Fruit fly (Drosophila melanogaster) whole organism, embryonic: ENCODE data around the gene Sptr.

Experiments used
- Abd-B ChIP-seq: fragments of 200-800 bp; sonication (Bioruptor generic); optimal IDR thresholded peaks from 2 replicates; lab custom pipeline; 2018; ENCODE audit warnings: missing biosample characterization, mild to moderate bottlenecking, missing genetic modification characterization, moderate library complexity
- Atf-2 ChIP-seq: fragments of 200-800 bp; sonication (Bioruptor generic); optimal IDR thresholded peaks from 2 replicates; lab custom pipeline; 2016; ENCODE audit warnings: missing biosample characterization, missing genetic modification characterization
- C15 ChIP-seq: fragments of 200-800 bp; sonication (Bioruptor generic); IDR thresholded peaks from 3 replicates; pipeline ENCODE4 v1.3.6; 2022; ENCODE audit warnings: missing biosample characterization, missing genetic modification characterization
- CG11085 ChIP-seq: fragments of 200-800 bp; sonication (Bioruptor generic); IDR thresholded peaks from 2 replicates; pipeline ENCODE4 v1.3.6; 2022; ENCODE audit warnings: missing biosample characterization, missing genetic modification characterization
- CG11247 ChIP-seq: fragments of 200-800 bp; sonication (Bioruptor generic); IDR thresholded peaks from 2 replicates; pipeline ENCODE4 v1.3.6; 2022; ENCODE audit warnings: missing biosample characterization, missing genetic modification characterization
- CG11695 ChIP-seq: fragments of 200-800 bp; sonication (Bioruptor generic); IDR thresholded peaks from 3 replicates; pipeline ENCODE4 v1.3.6; 2022; ENCODE audit warnings: missing biosample characterization, missing genetic modification characterization
- CG12236 ChIP-seq: fragments of 200-800 bp; sonication (Bioruptor generic); optimal IDR thresholded peaks from 2 replicates; lab custom pipeline; 2016; ENCODE audit warnings: missing biosample characterization, missing genetic modification characterization
- CG12744 ChIP-seq: fragments of 200-800 bp; sonication (Bioruptor generic); optimal IDR thresholded peaks from 2 replicates; lab custom pipeline; 2016; ENCODE audit warnings: missing biosample characterization, missing genetic modification characterization
- CG13123 ChIP-seq: fragments of 200-800 bp; sonication (Bioruptor generic); optimal IDR thresholded peaks from 2 replicates; lab custom pipeline; 2016; ENCODE audit warnings: missing biosample characterization, missing genetic modification characterization
- CG1832 ChIP-seq: fragments of 200-800 bp; sonication (Bioruptor generic); optimal IDR thresholded peaks from 2 replicates; lab custom pipeline; 2017; ENCODE audit warnings: missing biosample characterization, mild to moderate bottlenecking, missing genetic modification characterization, inconsistent platforms
- CG18764 ChIP-seq: fragments of 200-800 bp; sonication (Bioruptor generic); optimal IDR thresholded peaks from 3 replicates; lab custom pipeline; 2016; ENCODE audit warnings: missing biosample characterization, missing genetic modification characterization
- CG2116 ChIP-seq: fragments of 200-800 bp; sonication (Bioruptor generic); optimal IDR thresholded peaks from 3 replicates; lab custom pipeline; 2018; ENCODE audit warnings: missing biosample characterization, mild to moderate bottlenecking, missing genetic modification characterization
- CG2202 ChIP-seq: fragments of 200-800 bp; sonication (Bioruptor generic); optimal IDR thresholded peaks from 2 replicates; lab custom pipeline; 2018; ENCODE audit warnings: missing biosample characterization, mild to moderate bottlenecking, missing genetic modification characterization
- CG30431 ChIP-seq: fragments of 200-800 bp; sonication (Bioruptor generic); optimal IDR thresholded peaks from 2 replicates; lab custom pipeline; 2017; ENCODE audit warnings: missing biosample characterization, missing genetic modification characterization
- CG4820 ChIP-seq: fragments of 200-800 bp; sonication (Bioruptor generic); optimal IDR thresholded peaks from 3 replicates; lab custom pipeline; 2016; ENCODE audit warnings: missing biosample characterization, missing genetic modification characterization
- CG7786 ChIP-seq: fragments of 200-800 bp; sonication (Bioruptor generic); optimal IDR thresholded peaks from 2 replicates; lab custom pipeline; 2016; ENCODE audit warnings: missing biosample characterization, missing genetic modification characterization
- CG7987 ChIP-seq: fragments of 200-800 bp; sonication (Bioruptor generic); optimal IDR thresholded peaks from 2 replicates; lab custom pipeline; 2018; ENCODE audit warnings: missing biosample characterization, mild to moderate bottlenecking, missing genetic modification characterization, moderate library complexity
- CG8944 ChIP-seq: fragments of 200-800 bp; sonication (Bioruptor generic); optimal IDR thresholded peaks from 3 replicates; lab custom pipeline; 2016; ENCODE audit warnings: missing biosample characterization, missing genetic modification characterization
- CHES-1-like ChIP-seq: fragments of 200-800 bp; sonication (Bioruptor generic); optimal IDR thresholded peaks from 2 replicates; lab custom pipeline; 2016; ENCODE audit warnings: missing biosample characterization, missing genetic modification characterization
- Dip2 ChIP-seq: fragments of 200-800 bp; sonication (Bioruptor generic); IDR thresholded peaks from 2 replicates; pipeline ENCODE4 v1.3.6; 2022; ENCODE audit warnings: missing biosample characterization, missing genetic modification characterization
- Drgx ChIP-seq: fragments of 200-800 bp; sonication (Bioruptor generic); IDR thresholded peaks from 2 replicates; pipeline ENCODE4 v1.3.6; 2022; ENCODE audit warnings: missing biosample characterization, missing genetic modification characterization
- HLHmδ ChIP-seq: fragments of 200-800 bp; sonication (Bioruptor generic); optimal IDR thresholded peaks from 2 replicates; lab custom pipeline; 2018; ENCODE audit warnings: missing biosample characterization, mild to moderate bottlenecking, missing genetic modification characterization, moderate library complexity
- Hmx ChIP-seq: fragments of 200-800 bp; sonication (Bioruptor generic); optimal IDR thresholded peaks from 2 replicates; lab custom pipeline; 2016; ENCODE audit warnings: missing biosample characterization, missing genetic modification characterization
- Hr3 ChIP-seq: fragments of 200-800 bp; sonication (Bioruptor generic); optimal IDR thresholded peaks from 3 replicates; lab custom pipeline; 2016; ENCODE audit warnings: missing biosample characterization, missing genetic modification characterization
- MTF-1 ChIP-seq: fragments of 200-800 bp; sonication (Bioruptor generic); optimal IDR thresholded peaks from 2 replicates; lab custom pipeline; 2018; ENCODE audit warnings: missing biosample characterization, mild to moderate bottlenecking, missing genetic modification characterization, borderline replicate concordance
- Optix ChIP-seq: fragments of 200-800 bp; sonication (Bioruptor generic); IDR thresholded peaks from 3 replicates; pipeline ENCODE4 v1.3.6; 2022; ENCODE audit warnings: missing biosample characterization, missing genetic modification characterization
- PHDP ChIP-seq: fragments of 200-800 bp; sonication (Bioruptor generic); optimal IDR thresholded peaks from 3 replicates; lab custom pipeline; 2018; ENCODE audit warnings: missing biosample characterization, mild to moderate bottlenecking, missing genetic modification characterization, moderate library complexity
- Side ChIP-seq: fragments of 200-800 bp; sonication (Bioruptor generic); optimal IDR thresholded peaks from 2 replicates; lab custom pipeline; 2016; ENCODE audit warnings: missing biosample characterization, missing genetic modification characterization
- Stat92E ChIP-seq, 3 experiments: fragments of >200 bp in 2 of 3; fragments of 200-800 bp in 1 of 3; sonication (Bioruptor generic) in 1 of 3; optimal IDR thresholded peaks; 2 replicates each; lab custom pipeline; 2017 to 2019; ENCODE audit warnings: missing biosample characterization in 3 of 3, missing genetic modification characterization in 3 of 3, mild to moderate bottlenecking in 1 of 3, moderate library complexity in 1 of 3
- ara ChIP-seq: fragments of 200-800 bp; sonication (Bioruptor generic); IDR thresholded peaks from 2 replicates; pipeline ENCODE4 v1.3.6; 2022; ENCODE audit warnings: missing biosample characterization, missing genetic modification characterization
- br ChIP-seq: fragments of >200 bp; optimal IDR thresholded peaks from 2 replicates; lab custom pipeline; 2017
- corto ChIP-seq: fragments of 200-800 bp; sonication (Bioruptor generic); optimal IDR thresholded peaks from 2 replicates; lab custom pipeline; 2016; ENCODE audit warnings: missing biosample characterization, mild to moderate bottlenecking, missing genetic modification characterization, moderate library complexity
- dmrt99B ChIP-seq: fragments of 200-800 bp; sonication (Bioruptor generic); optimal IDR thresholded peaks from 2 replicates; lab custom pipeline; 2018; ENCODE audit warnings: missing biosample characterization, mild to moderate bottlenecking, missing genetic modification characterization, moderate library complexity
- ems ChIP-seq: fragments of 200-800 bp; sonication (Bioruptor generic); optimal IDR thresholded peaks from 3 replicates; lab custom pipeline; 2016; ENCODE audit warnings: missing biosample characterization, missing genetic modification characterization
- fd102C ChIP-seq: fragments of 200-800 bp; sonication (Bioruptor generic); optimal IDR thresholded peaks from 2 replicates; lab custom pipeline; 2018; ENCODE audit warnings: missing biosample characterization, mild to moderate bottlenecking, missing genetic modification characterization, moderate library complexity
- gfzf ChIP-seq: fragments of 200-800 bp; sonication (Bioruptor generic); optimal IDR thresholded peaks from 2 replicates; lab custom pipeline; 2016; ENCODE audit warnings: missing biosample characterization, mild to moderate bottlenecking, missing genetic modification characterization, moderate library complexity
- gsb ChIP-seq: fragments of 200-800 bp; sonication (Bioruptor generic); IDR thresholded peaks from 2 replicates; pipeline ENCODE4 v1.3.6; 2022; ENCODE audit warnings: missing biosample characterization, missing genetic modification characterization
- hth ChIP-seq: fragments of >200 bp; optimal IDR thresholded peaks from 2 replicates; lab custom pipeline; 2017; ENCODE audit warnings: inconsistent platforms
- kay ChIP-seq: fragments of 200-800 bp; sonication (Bioruptor generic); optimal IDR thresholded peaks from 2 replicates; lab custom pipeline; 2016; ENCODE audit warnings: missing biosample characterization, missing genetic modification characterization
- mld ChIP-seq: fragments of 200-800 bp; sonication (Bioruptor generic); IDR thresholded peaks from 3 replicates; pipeline ENCODE4 v1.3.6; 2022; ENCODE audit warnings: missing biosample characterization, missing genetic modification characterization; ENCODE audit not compliant: partially characterized antibody
- odd ChIP-seq: fragments of 200-800 bp; sonication (Bioruptor generic); optimal IDR thresholded peaks from 2 replicates; lab custom pipeline; 2017; ENCODE audit warnings: missing biosample characterization, mild to moderate bottlenecking, missing genetic modification characterization
- pb ChIP-seq: fragments of 200-800 bp; sonication (Bioruptor generic); optimal IDR thresholded peaks from 3 replicates; lab custom pipeline; 2016; ENCODE audit warnings: missing biosample characterization, missing genetic modification characterization
- pita ChIP-seq: fragments of 200-800 bp; sonication (Bioruptor generic); optimal IDR thresholded peaks from 2 replicates; lab custom pipeline; 2017; ENCODE audit warnings: missing biosample characterization, mild to moderate bottlenecking, missing genetic modification characterization
- sisA ChIP-seq: fragments of 200-800 bp; sonication (Bioruptor generic); IDR thresholded peaks from 2 replicates; pipeline ENCODE4 v1.3.6; 2022; ENCODE audit warnings: missing biosample characterization, missing genetic modification characterization
- sug ChIP-seq: fragments of 200-800 bp; optimal IDR thresholded peaks from 2 replicates; lab custom pipeline; 2019; ENCODE audit warnings: missing biosample characterization, mild to moderate bottlenecking, missing genetic modification characterization, moderate library complexity
- tio ChIP-seq: fragments of 200-800 bp; sonication (Bioruptor generic); optimal IDR thresholded peaks from 2 replicates; lab custom pipeline; 2017; ENCODE audit warnings: missing biosample characterization, missing genetic modification characterization, inconsistent platforms
- ttk ChIP-seq: fragments of 200-800 bp; sonication (Bioruptor generic); IDR thresholded peaks from 2 replicates; pipeline ENCODE4 v2.1.2; 2022; ENCODE audit warnings: missing biosample characterization, missing genetic modification characterization
- vnd ChIP-seq: fragments of 200-800 bp; sonication (Bioruptor generic); IDR thresholded peaks from 3 replicates; pipeline ENCODE4 v1.3.6; 2022; ENCODE audit warnings: missing biosample characterization, missing genetic modification characterization; ENCODE audit not compliant: partially characterized antibody
- z ChIP-seq: fragments of 200-800 bp; sonication (Bioruptor generic); IDR thresholded peaks from 3 replicates; pipeline ENCODE4 v1.3.6; 2022; ENCODE audit warnings: missing biosample characterization, missing genetic modification characterization
- zen2 ChIP-seq: fragments of 200-800 bp; sonication (Bioruptor generic); IDR thresholded peaks from 3 replicates; pipeline ENCODE4 v1.3.6; 2022; ENCODE audit warnings: missing biosample characterization, missing genetic modification characterization; ENCODE audit not compliant: partially characterized antibody
- zf30C ChIP-seq: fragments of 200-800 bp; sonication (Bioruptor generic); optimal IDR thresholded peaks from 3 replicates; lab custom pipeline; 2018; ENCODE audit warnings: missing biosample characterization, mild to moderate bottlenecking, missing genetic modification characterization
- zfh2 ChIP-seq: fragments of 200-800 bp; sonication (Bioruptor generic); optimal IDR thresholded peaks from 2 replicates; lab custom pipeline; 2016; ENCODE audit warnings: missing biosample characterization, missing genetic modification characterization

Sptr gene

dm6 chrX:8436656-8437284 lies 27.5 kb downstream of the Sptr start, which contains the start of gene CG1440 (continued):
- no peak for TF ChIP-seq CG1832 (GFP tag; lab: Kevin White, UChicago)
- TF ChIP-seq CG11695 (GFP tag; lab: Robert Waterston, UW), result no peak
- no peak for TF ChIP-seq br (lab: Kevin White, UChicago)
- TF ChIP-seq ara (GFP tag; lab: Robert Waterston, UW), result no peak
- TF ChIP-seq CG2116, result peak; percentile 44
- TF ChIP-seq HLHmδ (GFP tag; lab: Kevin White, UChicago), result no peak
- no peak for TF ChIP-seq ttk (GFP tag; lab: Robert Waterston, UW)
- TF ChIP-seq Hmx (GFP tag; lab: Kevin White, UChicago), result no peak
- no peak for TF ChIP-seq CG30431 (GFP tag; lab: Kevin White, UChicago)
- TF ChIP-seq PHDP (tag; lab: Kevin White, UChicago), result peak; percentile 48
- TF ChIP-seq gfzf, result peak; percentile 75
- peak in 1 of 3 experiments; percentile 59 for TF ChIP-seq Stat92E (GFP tag; optimal IDR thresholded peaks at IDR 0.05; lab: Kevin White, UChicago)
- TF ChIP-seq CG11247 (GFP tag; lab: Robert Waterston, UW), result no peak
- no peak for TF ChIP-seq Drgx (GFP tag; lab: Robert Waterston, UW)
- TF ChIP-seq odd (GFP tag; lab: Kevin White, UChicago), result no peak
- TF ChIP-seq dmrt99B (tag; lab: Kevin White, UChicago), result no peak
- no peak for TF ChIP-seq gsb
- TF ChIP-seq tio, result no peak
- TF ChIP-seq CG12236 (GFP tag; lab: Kevin White, UChicago), result no peak
- no peak for TF ChIP-seq CHES-1-like (GFP tag; lab: Kevin White, UChicago)
- no peak for TF ChIP-seq kay (GFP tag; lab: Kevin White, UChicago)
- TF ChIP-seq CG7786 (GFP tag; lab: Kevin White, UChicago), result peak; percentile 11
- TF ChIP-seq hth (lab: Kevin White, UChicago), result no peak
- TF ChIP-seq fd102C, result no peak
- TF ChIP-seq ems (GFP tag; lab: Kevin White, UChicago), result no peak
- TF ChIP-seq corto (GFP tag; lab: Kevin White, UChicago), result no peak
- no peak for TF ChIP-seq Side (GFP tag; lab: Kevin White, UChicago)
- TF ChIP-seq Dip2 (GFP tag; lab: Robert Waterston, UW), result no peak
- TF ChIP-seq CG12744, result no peak
- TF ChIP-seq CG18764 (GFP tag; lab: Kevin White, UChicago), result no peak
- no peak for TF ChIP-seq MTF-1
- no peak for TF ChIP-seq pb (GFP tag; lab: Kevin White, UChicago)
- no peak for TF ChIP-seq zf30C (GFP tag; lab: Kevin White, UChicago)
- no peak for TF ChIP-seq CG7987 (GFP tag; lab: Kevin White, UChicago)
- no peak for TF ChIP-seq C15 (GFP tag; lab: Robert Waterston, UW)
- no peak for TF ChIP-seq mld (GFP tag; lab: Robert Waterston, UW)
- peak; percentile 25 for TF ChIP-seq Hr3 (GFP tag; lab: Kevin White, UChicago)
- TF ChIP-seq Optix (GFP tag; lab: Robert Waterston, UW), result no peak
- TF ChIP-seq Atf-2, result no peak
- no peak for TF ChIP-seq sisA (GFP tag; lab: Robert Waterston, UW)
- TF ChIP-seq sug (tag; lab: Kevin White, UChicago), result no peak
- TF ChIP-seq CG2202 (tag; lab: Kevin White, UChicago), result no peak
- no peak for TF ChIP-seq pita (GFP tag; lab: Kevin White, UChicago)
- no peak for TF ChIP-seq CG4820 (GFP tag; lab: Kevin White, UChicago)
- no peak for TF ChIP-seq vnd (GFP tag; lab: Robert Waterston, UW)
- TF ChIP-seq Abd-B, result no peak
- no peak for TF ChIP-seq CG11085 (GFP tag; lab: Robert Waterston, UW)
- TF ChIP-seq CG8944 (GFP tag; lab: Kevin White, UChicago), result no peak
- TF ChIP-seq zen2 (GFP tag; lab: Robert Waterston, UW), result no peak
- no peak for TF ChIP-seq CG13123
- TF ChIP-seq z (GFP tag; lab: Robert Waterston, UW), result no peak
- no peak for TF ChIP-seq zfh2 (GFP tag; lab: Kevin White, UChicago)
